Fruit fly (Drosophila melanogaster) whole organism, embryonic: ENCODE measurements around the gene trbl.

ENCODE experiments used
- Abd-B ChIP-seq: fragments of 200-800 bp; sonication (Bioruptor generic); optimal IDR thresholded peaks from 2 replicates; lab custom pipeline; 2018; ENCODE audit warnings: missing biosample characterization, mild to moderate bottlenecking, missing genetic modification characterization, moderate library complexity
- Aef1 ChIP-seq: fragments of 200-800 bp; sonication (Bioruptor generic); IDR thresholded peaks from 3 replicates; pipeline ENCODE4 v1.3.6; 2022; ENCODE audit warnings: missing biosample characterization, missing genetic modification characterization
- Atf-2 ChIP-seq: fragments of 200-800 bp; sonication (Bioruptor generic); optimal IDR thresholded peaks from 2 replicates; lab custom pipeline; 2016; ENCODE audit warnings: missing biosample characterization, missing genetic modification characterization
- B-H1 ChIP-seq: fragments of 200-800 bp; sonication (Bioruptor generic); IDR thresholded peaks from 3 replicates; pipeline ENCODE4 v1.3.6; 2022; ENCODE audit warnings: missing biosample characterization, missing genetic modification characterization
- CG11398 ChIP-seq: fragments of 200-800 bp; sonication (Bioruptor generic); optimal IDR thresholded peaks from 2 replicates; lab custom pipeline; 2016; ENCODE audit warnings: missing biosample characterization, missing genetic modification characterization
- CG12104 ChIP-seq: fragments of 200-800 bp; sonication (Bioruptor generic); optimal IDR thresholded peaks from 3 replicates; lab custom pipeline; 2016; ENCODE audit warnings: missing biosample characterization, missing genetic modification characterization
- CG12769 ChIP-seq: fragments of 200-800 bp; sonication (Bioruptor generic); optimal IDR thresholded peaks from 2 replicates; lab custom pipeline; 2019; ENCODE audit warnings: missing biosample characterization, mild to moderate bottlenecking, missing genetic modification characterization, moderate library complexity
- CG1602 ChIP-seq: fragments of 200-800 bp; sonication (Bioruptor generic); optimal IDR thresholded peaks from 3 replicates; lab custom pipeline; 2016; ENCODE audit warnings: missing biosample characterization, missing genetic modification characterization
- CG16813 ChIP-seq: fragments of 200-800 bp; sonication (Bioruptor generic); IDR thresholded peaks from 3 replicates; pipeline ENCODE4 v1.3.6; 2022; ENCODE audit warnings: missing biosample characterization, missing genetic modification characterization; ENCODE audit not compliant: partially characterized antibody
- CG31224 ChIP-seq: fragments of 200-800 bp; sonication (Bioruptor generic); IDR thresholded peaks from 2 replicates; pipeline ENCODE4 v1.3.6; 2022; ENCODE audit warnings: missing biosample characterization, missing genetic modification characterization
- CG33557 ChIP-seq: fragments of 200-800 bp; sonication (Bioruptor generic); optimal IDR thresholded peaks from 2 replicates; lab custom pipeline; 2019; ENCODE audit warnings: missing biosample characterization, mild to moderate bottlenecking, missing genetic modification characterization, moderate library complexity
- CG34376 ChIP-seq: fragments of 200-800 bp; sonication (Bioruptor generic); optimal IDR thresholded peaks from 2 replicates; lab custom pipeline; 2018; ENCODE audit warnings: missing biosample characterization, mild to moderate bottlenecking, missing genetic modification characterization
- CG3726 ChIP-seq: fragments of 200-800 bp; sonication (Bioruptor generic); IDR thresholded peaks from 3 replicates; pipeline ENCODE4, ENCODE4 v1.3.6; 2022; ENCODE audit warnings: missing biosample characterization, missing genetic modification characterization
- CG3838 ChIP-seq: fragments of 200-800 bp; sonication (Bioruptor generic); optimal IDR thresholded peaks from 3 replicates; lab custom pipeline; 2016; ENCODE audit warnings: missing biosample characterization, missing genetic modification characterization
- CG4404 ChIP-seq: fragments of 200-800 bp; sonication (Bioruptor generic); IDR thresholded peaks from 2 replicates; pipeline ENCODE4 v1.3.6; 2022; ENCODE audit warnings: missing biosample characterization, missing genetic modification characterization
- CG6683 ChIP-seq: fragments of 200-800 bp; sonication (Bioruptor generic); optimal IDR thresholded peaks from 2 replicates; lab custom pipeline; 2017; ENCODE audit warnings: missing biosample characterization, mild to moderate bottlenecking, missing genetic modification characterization, missing genetic modification reagents
- CG8388 ChIP-seq: fragments of 200-800 bp; sonication (Bioruptor generic); optimal IDR thresholded peaks from 2 replicates; lab custom pipeline; 2019; ENCODE audit warnings: missing biosample characterization, mild to moderate bottlenecking, missing genetic modification characterization, moderate library complexity
- CG8924 ChIP-seq: fragments of 200-800 bp; optimal IDR thresholded peaks from 3 replicates; lab custom pipeline; 2019; ENCODE audit warnings: missing biosample characterization, mild to moderate bottlenecking, missing genetic modification characterization, moderate library complexity
- CG9817 ChIP-seq: fragments of 200-800 bp; sonication (Bioruptor generic); optimal IDR thresholded peaks from 2 replicates; lab custom pipeline; 2018; ENCODE audit warnings: missing biosample characterization, mild to moderate bottlenecking, missing genetic modification characterization, moderate library complexity
- CTCF ChIP-seq: fragments of 200-800 bp; sonication (Bioruptor generic); optimal IDR thresholded peaks from 2 replicates; lab custom pipeline; 2017; ENCODE audit warnings: missing biosample characterization, mild to moderate bottlenecking, missing genetic modification characterization, moderate library complexity
- E2f2 ChIP-seq: fragments of 200-800 bp; sonication (Bioruptor generic); IDR thresholded peaks from 2 replicates; pipeline ENCODE4 v1.3.6; 2022; ENCODE audit warnings: missing biosample characterization, missing genetic modification characterization
- Eip74EF ChIP-seq, 2 experiments: fragments of 200-800 bp in 1 of 2; fragments of >200 bp in 1 of 2; sonication (Bioruptor generic) in 1 of 2; optimal IDR thresholded peaks; 2 replicates each; lab custom pipeline; 2017 to 2019; ENCODE audit warnings: missing biosample characterization in 2 of 2, missing genetic modification characterization in 2 of 2, mild to moderate bottlenecking in 1 of 2, moderate library complexity in 1 of 2
- Elba2 ChIP-seq: fragments of 200-800 bp; sonication (Bioruptor generic); optimal IDR thresholded peaks from 3 replicates; lab custom pipeline; 2016; ENCODE audit warnings: missing biosample characterization, missing genetic modification characterization
- HLH54F ChIP-seq: fragments of 200-800 bp; sonication (Bioruptor generic); optimal IDR thresholded peaks from 3 replicates; lab custom pipeline; 2016; ENCODE audit warnings: missing biosample characterization, missing genetic modification characterization
- Jarid2 ChIP-seq: fragments of 200-800 bp; sonication (Bioruptor generic); optimal IDR thresholded peaks from 3 replicates; lab custom pipeline; 2017; ENCODE audit warnings: mild to moderate bottlenecking, missing biosample characterization, missing genetic modification reagents, missing genetic modification characterization
- Lpt ChIP-seq: fragments of >200 bp; optimal IDR thresholded peaks from 2 replicates; lab custom pipeline; 2018; ENCODE audit warnings: missing biosample characterization, missing genetic modification characterization
- Max ChIP-seq: fragments of 200-800 bp; sonication (Bioruptor generic); optimal IDR thresholded peaks from 2 replicates; lab custom pipeline; 2016; ENCODE audit warnings: missing biosample characterization, mild to moderate bottlenecking, missing genetic modification characterization
- Oaz ChIP-seq: fragments of 200-800 bp; sonication (Bioruptor generic); IDR thresholded peaks from 2 replicates; pipeline ENCODE4 v1.3.6; 2022; ENCODE audit warnings: missing biosample characterization, missing genetic modification characterization
- Poxn ChIP-seq: fragments of 200-800 bp; sonication (Bioruptor generic); IDR thresholded peaks from 2 replicates; pipeline ENCODE4 v1.3.6; 2022; ENCODE audit warnings: missing biosample characterization, missing genetic modification characterization
- ab ChIP-seq: fragments of 200-800 bp; sonication (Bioruptor generic); optimal IDR thresholded peaks from 2 replicates; lab custom pipeline; 2016; ENCODE audit warnings: missing biosample characterization, missing genetic modification characterization
- bsh ChIP-seq, 2 experiments: fragments of 200-800 bp; sonication (Bioruptor generic); optimal IDR thresholded peaks; 2 replicates each; lab custom pipeline; 2017 to 2018; ENCODE audit warnings: mild to moderate bottlenecking in 2 of 2, missing biosample characterization in 2 of 2, missing genetic modification characterization in 2 of 2, moderate library complexity in 1 of 2
- caup ChIP-seq: fragments of 200-800 bp; sonication (Bioruptor generic); optimal IDR thresholded peaks from 3 replicates; lab custom pipeline; 2017; ENCODE audit warnings: missing biosample characterization, mild to moderate bottlenecking, missing genetic modification characterization, moderate library complexity; ENCODE audit not compliant: severe bottlenecking
- ci ChIP-seq: fragments of 200-800 bp; sonication (Bioruptor generic); IDR thresholded peaks from 3 replicates; pipeline ENCODE4 v1.3.6; 2022; ENCODE audit warnings: missing biosample characterization, missing genetic modification characterization
- croc ChIP-seq: fragments of 200-800 bp; sonication (Bioruptor generic); conservative IDR thresholded peaks from 3 replicates; pipeline ENCODE4 v1.3.6; 2022; ENCODE audit warnings: missing biosample characterization, missing genetic modification characterization
- esg ChIP-seq: fragments of 200-800 bp; sonication (Bioruptor generic); conservative IDR thresholded peaks from 2 replicates; pipeline ENCODE4 v1.3.6; 2022; ENCODE audit warnings: missing biosample characterization, missing genetic modification characterization
- fu2 ChIP-seq: fragments of 200-800 bp; sonication (Bioruptor generic); optimal IDR thresholded peaks from 2 replicates; lab custom pipeline; 2016; ENCODE audit warnings: missing biosample characterization, missing genetic modification characterization
- gfzf ChIP-seq: fragments of 200-800 bp; sonication (Bioruptor generic); optimal IDR thresholded peaks from 2 replicates; lab custom pipeline; 2016; ENCODE audit warnings: missing biosample characterization, mild to moderate bottlenecking, missing genetic modification characterization, moderate library complexity
- knrl ChIP-seq: fragments of 200-800 bp; sonication (Bioruptor generic); IDR thresholded peaks from 3 replicates; pipeline ENCODE4 v1.3.6; 2022; ENCODE audit warnings: missing biosample characterization, missing genetic modification characterization; ENCODE audit not compliant: partially characterized antibody
- lmd ChIP-seq: fragments of 200-800 bp; sonication (Bioruptor generic); IDR thresholded peaks from 2 replicates; pipeline ENCODE4 v1.3.6; 2022; ENCODE audit warnings: missing biosample characterization, missing genetic modification characterization
- nom ChIP-seq: fragments of 200-800 bp; sonication (Bioruptor generic); optimal IDR thresholded peaks from 2 replicates; lab custom pipeline; 2017; ENCODE audit warnings: missing biosample characterization, missing genetic modification characterization, mild to moderate bottlenecking, moderate library complexity, missing genetic modification reagents
- otp ChIP-seq: fragments of 200-800 bp; sonication (Bioruptor generic); IDR thresholded peaks from 3 replicates; pipeline ENCODE4, ENCODE4 v1.3.6; 2022; ENCODE audit warnings: missing biosample characterization, missing genetic modification characterization
- phol ChIP-seq: fragments of 200-800 bp; sonication (Bioruptor generic); optimal IDR thresholded peaks from 3 replicates; lab custom pipeline; 2018; ENCODE audit warnings: missing biosample characterization, mild to moderate bottlenecking, missing genetic modification characterization, moderate library complexity
- pita ChIP-seq: fragments of 200-800 bp; sonication (Bioruptor generic); optimal IDR thresholded peaks from 2 replicates; lab custom pipeline; 2017; ENCODE audit warnings: missing biosample characterization, mild to moderate bottlenecking, missing genetic modification characterization
- sc ChIP-seq, 3 experiments: fragments of >200 bp in 2 of 3; fragments of 200-800 bp in 1 of 3; sonication (Bioruptor generic) in 1 of 3; optimal IDR thresholded peaks; 2 replicates in 2 of 3; 3 replicates in 1 of 3; lab custom pipeline; 2017; ENCODE audit warnings: mild to moderate bottlenecking in 1 of 3, missing biosample characterization in 1 of 3, missing genetic modification characterization in 1 of 3, missing genetic modification reagents in 1 of 3
- stwl ChIP-seq: fragments of 200-800 bp; sonication (Bioruptor generic); optimal IDR thresholded peaks from 3 replicates; lab custom pipeline; 2018; ENCODE audit warnings: missing biosample characterization, mild to moderate bottlenecking, missing genetic modification characterization, moderate library complexity
- tgo ChIP-seq: fragments of 200-800 bp; sonication (Bioruptor generic); IDR thresholded peaks from 3 replicates; pipeline ENCODE4 v1.3.6; 2022; ENCODE audit warnings: missing biosample characterization, missing genetic modification characterization
- trh ChIP-seq: fragments of 200-800 bp; sonication (Bioruptor generic); optimal IDR thresholded peaks from 2 replicates; lab custom pipeline; 2016; ENCODE audit warnings: missing biosample characterization, missing genetic modification characterization
- ttk ChIP-seq: fragments of 200-800 bp; sonication (Bioruptor generic); IDR thresholded peaks from 2 replicates; pipeline ENCODE4 v2.1.2; 2022; ENCODE audit warnings: missing biosample characterization, missing genetic modification characterization

Gene trbl

DNA sequence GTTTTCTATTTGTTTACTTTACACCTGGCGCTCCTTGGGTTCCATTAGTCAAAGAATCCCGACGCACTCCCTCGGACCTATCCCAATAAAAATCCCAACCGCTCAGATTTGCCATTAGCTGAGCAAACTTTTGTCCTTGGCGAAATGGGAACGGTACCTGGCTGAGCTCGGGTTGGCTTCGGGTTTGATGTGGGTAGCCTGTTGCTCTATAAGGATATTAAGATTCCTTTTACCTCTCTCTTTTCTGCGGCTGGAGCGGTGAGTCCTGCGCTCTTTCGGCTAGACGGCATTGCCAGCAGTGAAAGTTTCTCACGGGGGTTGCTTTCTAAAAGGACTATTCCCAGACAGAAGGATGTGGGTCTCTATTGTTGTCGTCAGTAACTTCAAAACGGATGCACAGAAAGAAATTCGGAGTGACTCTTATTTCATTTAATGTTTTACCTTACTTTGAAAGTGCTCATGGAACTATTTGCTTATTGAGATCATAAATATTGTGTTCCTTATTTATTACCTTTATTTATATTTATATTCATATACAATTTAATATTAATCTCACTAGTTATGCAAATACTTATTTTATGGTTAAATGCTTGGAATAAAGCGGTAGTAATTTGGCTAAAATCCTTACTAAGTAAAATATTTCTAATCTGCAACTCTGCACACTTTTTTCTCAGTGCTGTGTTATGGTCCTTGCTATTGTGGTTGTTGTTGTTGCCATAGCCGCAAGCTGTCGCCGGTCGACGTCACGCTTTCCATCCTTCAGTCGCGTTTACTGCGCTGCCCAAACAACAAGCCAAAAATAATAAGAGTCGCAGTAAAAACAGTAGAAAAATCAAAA, 40.4 kb upstream of the trbl start, which contains the start of gene CG5910 (continued):
- peak; percentile 80 for TF ChIP-seq CG34376 (GFP tag; lab: Kevin White, UChicago)
- peak; percentile 63 for TF ChIP-seq Jarid2 (GFP tag; lab: Kevin White, UChicago)
- TF ChIP-seq Oaz (GFP tag; lab: Robert Waterston, UW): peak; percentile 50; the same call in 1 of the 2 replicates
- peak; percentile 37 for TF ChIP-seq trh (GFP tag; lab: Kevin White, UChicago)
- TF ChIP-seq CG9817 (tag; lab: Kevin White, UChicago): peak; percentile 80
- TF ChIP-seq sc (optimal IDR thresholded peaks at IDR 0.05; lab: Kevin White, UChicago): no peak
- TF ChIP-seq sc (GFP tag; optimal IDR thresholded peaks at IDR 0.05; lab: Kevin White, UChicago): peak; percentile 7
- peak; percentile 70 for TF ChIP-seq esg
- TF ChIP-seq lmd: peak; percentile 84
- 0 out of 2 replicates have a peak, but pooled peaks have one; percentile 18 for TF ChIP-seq Poxn (GFP tag; lab: Robert Waterston, UW)
- peak; percentile 85 for TF ChIP-seq croc (GFP tag; lab: Robert Waterston, UW)
- no peak for TF ChIP-seq CG3838 (GFP tag; lab: Kevin White, UChicago)
- peak; percentile 65; the same call in 2 of the 3 replicates for TF ChIP-seq B-H1 (GFP tag; lab: Robert Waterston, UW)
- TF ChIP-seq otp (GFP tag; lab: Robert Waterston, UW): no peak
- peak; percentile 78 for TF ChIP-seq tgo (GFP tag; lab: Robert Waterston, UW)
- TF ChIP-seq CG11398 (GFP tag; lab: Kevin White, UChicago): no peak
- TF ChIP-seq Eip74EF (GFP tag; optimal IDR thresholded peaks at IDR 0.05; lab: Kevin White, UChicago): peak in 1 of 2 experiments; percentile 90
- no peak for TF ChIP-seq knrl (GFP tag; lab: Robert Waterston, UW)
- TF ChIP-seq caup (GFP tag; lab: Kevin White, UChicago): peak; percentile 91
- peak; percentile 76 for TF ChIP-seq CG1602 (GFP tag; lab: Kevin White, UChicago)
- no peak for TF ChIP-seq CG16813 (GFP tag; lab: Robert Waterston, UW)
- peak; percentile 56 for TF ChIP-seq CG12769 (tag; lab: Kevin White, UChicago)
- TF ChIP-seq Abd-B (GFP tag; lab: Kevin White, UChicago): peak; percentile 89
- no peak for TF ChIP-seq ab
- no peak; the same call in none of the 2 replicates for TF ChIP-seq CG4404 (GFP tag; lab: Robert Waterston, UW)
- no peak for TF ChIP-seq gfzf
- peak; percentile 37; the same call in 1 of the 2 replicates for TF ChIP-seq E2f2 (GFP tag; lab: Robert Waterston, UW)
- no peak for TF ChIP-seq pita (GFP tag; lab: Kevin White, UChicago)
- TF ChIP-seq Atf-2 (GFP tag; lab: Kevin White, UChicago): peak; percentile 3
- no peak for TF ChIP-seq Elba2 (GFP tag; lab: Kevin White, UChicago)
- TF ChIP-seq CG31224: peak; percentile 66
- TF ChIP-seq Max: peak; percentile 77
- TF ChIP-seq fu2 (GFP tag; lab: Kevin White, UChicago): peak; percentile 4
- TF ChIP-seq stwl (tag; lab: Kevin White, UChicago): no peak
- peak; percentile 87 for TF ChIP-seq CG6683 (GFP tag; lab: Kevin White, UChicago)
- peak; percentile 76 for TF ChIP-seq ttk (GFP tag; lab: Robert Waterston, UW)
- TF ChIP-seq CG3726: peak; percentile 68; the same call in 2 of the 3 replicates
- TF ChIP-seq HLH54F (GFP tag; lab: Kevin White, UChicago): peak; percentile 21
- peak; percentile 84 for TF ChIP-seq CG12104
- TF ChIP-seq ci (GFP tag; lab: Robert Waterston, UW): peak; percentile 71
- peak; percentile 93 for TF ChIP-seq phol (tag; lab: Kevin White, UChicago)
- TF ChIP-seq CG8924 (tag; lab: Kevin White, UChicago): peak; percentile 95
- peak; percentile 74 for TF ChIP-seq Aef1
- TF ChIP-seq CTCF (GFP tag; lab: Kevin White, UChicago): peak; percentile 36
- peak; percentile 40 for TF ChIP-seq nom
- peak; percentile 87 for TF ChIP-seq CG8388 (GFP tag; lab: Kevin White, UChicago)
- TF ChIP-seq bsh (GFP tag; optimal IDR thresholded peaks at IDR 0.05; lab: Kevin White, UChicago): peak; percentile 25 to 89
- peak; percentile 90 for TF ChIP-seq CG33557 (GFP tag; lab: Kevin White, UChicago)
- no peak for TF ChIP-seq Lpt (GFP tag; lab: Kevin White, UChicago)
